Fruit fly (Drosophila melanogaster) whole organism, prepupa: ENCODE data around the gene CG17292.

Experiments used
- Blimp-1 ChIP-seq: fragments of 200-800 bp; sonication (Bioruptor generic); optimal IDR thresholded peaks from 3 replicates; lab custom pipeline; 2017; ENCODE audit warnings: missing biosample characterization, missing genetic modification characterization, mild to moderate bottlenecking, moderate library complexity, missing genetic modification reagents
- CG10631 ChIP-seq: fragments of 200-800 bp; sonication (Bioruptor generic); optimal IDR thresholded peaks from 2 replicates; lab custom pipeline; 2016; ENCODE audit warnings: missing biosample characterization, missing genetic modification characterization
- CG10669 ChIP-seq: fragments of 200-800 bp; sonication (Bioruptor generic); optimal IDR thresholded peaks from 3 replicates; lab custom pipeline; 2018; ENCODE audit warnings: missing biosample characterization, mild to moderate bottlenecking, missing genetic modification characterization, moderate library complexity
- CG11294 ChIP-seq: fragments of 200-800 bp; sonication (Bioruptor generic); IDR thresholded peaks from 2 replicates; pipeline ENCODE4 v1.3.6; 2022; ENCODE audit warnings: missing biosample characterization, missing genetic modification characterization
- CG1621 ChIP-seq: fragments of 200-800 bp; sonication (Bioruptor generic); optimal IDR thresholded peaks from 3 replicates; lab custom pipeline; 2018; ENCODE audit warnings: missing biosample characterization, mild to moderate bottlenecking, missing genetic modification characterization
- CG16779 ChIP-seq: fragments of 200-800 bp; sonication (Bioruptor generic); optimal IDR thresholded peaks from 3 replicates; lab custom pipeline; 2017; ENCODE audit warnings: missing biosample characterization, mild to moderate bottlenecking, missing genetic modification characterization
- CG3032 ChIP-seq: fragments of 200-800 bp; optimal IDR thresholded peaks from 2 replicates; lab custom pipeline; 2019; ENCODE audit warnings: missing biosample characterization, mild to moderate bottlenecking, missing genetic modification characterization, moderate library complexity
- CG31627 ChIP-seq: fragments of 200-800 bp; sonication (Bioruptor generic); optimal IDR thresholded peaks from 3 replicates; lab custom pipeline; 2016; ENCODE audit warnings: missing biosample characterization, missing genetic modification characterization
- CG34406 ChIP-seq: fragments of 200-800 bp; sonication (Bioruptor generic); optimal IDR thresholded peaks from 3 replicates; lab custom pipeline; 2016; ENCODE audit warnings: missing biosample characterization, missing genetic modification characterization
- CG3919 ChIP-seq: fragments of 200-800 bp; sonication (Bioruptor generic); optimal IDR thresholded peaks from 3 replicates; lab custom pipeline; 2016; ENCODE audit warnings: missing biosample characterization, missing genetic modification characterization
- CG4318 ChIP-seq: fragments of 200-800 bp; sonication (Bioruptor generic); optimal IDR thresholded peaks from 3 replicates; lab custom pipeline; 2017; ENCODE audit warnings: missing biosample characterization, mild to moderate bottlenecking, missing genetic modification characterization
- CG6163 ChIP-seq: fragments of 200-800 bp; sonication (Bioruptor generic); IDR thresholded peaks from 3 replicates; pipeline ENCODE4 v1.3.6; 2022; ENCODE audit warnings: missing biosample characterization, missing genetic modification characterization
- CG6276 ChIP-seq: fragments of 200-800 bp; sonication (Bioruptor generic); optimal IDR thresholded peaks from 2 replicates; lab custom pipeline; 2017; ENCODE audit warnings: missing biosample characterization, mild to moderate bottlenecking, missing genetic modification characterization
- CG6792 ChIP-seq: fragments of 200-800 bp; sonication (Bioruptor generic); optimal IDR thresholded peaks from 3 replicates; lab custom pipeline; 2016; ENCODE audit warnings: missing biosample characterization, missing genetic modification characterization
- CG6808 ChIP-seq: fragments of 200-800 bp; sonication (Bioruptor generic); optimal IDR thresholded peaks from 3 replicates; lab custom pipeline; 2017; ENCODE audit warnings: missing biosample characterization, missing genetic modification characterization, mild to moderate bottlenecking, moderate library complexity, missing genetic modification reagents
- CG7368 ChIP-seq: fragments of 200-800 bp; sonication (Bioruptor generic); optimal IDR thresholded peaks from 3 replicates; lab custom pipeline; 2016; ENCODE audit warnings: missing biosample characterization, missing genetic modification characterization
- CG8119 ChIP-seq: fragments of 200-800 bp; sonication (Bioruptor generic); IDR thresholded peaks from 3 replicates; pipeline ENCODE4 v1.3.6; 2022; ENCODE audit warnings: missing biosample characterization, missing genetic modification characterization
- CG8319 ChIP-seq: fragments of 200-800 bp; sonication (Bioruptor generic); optimal IDR thresholded peaks from 3 replicates; lab custom pipeline; 2016; ENCODE audit warnings: missing biosample characterization, missing genetic modification characterization
- CG8632 ChIP-seq: fragments of 200-800 bp; sonication (Bioruptor generic); optimal IDR thresholded peaks from 3 replicates; lab custom pipeline; 2016; ENCODE audit warnings: missing biosample characterization, missing genetic modification characterization
- CG9139 ChIP-seq: fragments of 200-800 bp; sonication (Bioruptor generic); optimal IDR thresholded peaks from 3 replicates; lab custom pipeline; 2017; ENCODE audit warnings: missing biosample characterization, mild to moderate bottlenecking, missing genetic modification characterization
- Eip75B ChIP-seq: fragments of 200-800 bp; sonication (Bioruptor generic); optimal IDR thresholded peaks from 3 replicates; lab custom pipeline; 2016; ENCODE audit warnings: missing biosample characterization, missing genetic modification characterization
- Eip93F ChIP-seq: fragments of 200-800 bp; sonication (Bioruptor generic); optimal IDR thresholded peaks from 2 replicates; lab custom pipeline; 2016; ENCODE audit warnings: missing biosample characterization, mild to moderate bottlenecking, missing genetic modification characterization
- Ets21C ChIP-seq: fragments of 200-800 bp; sonication (Bioruptor generic); optimal IDR thresholded peaks from 3 replicates; lab custom pipeline; 2016; ENCODE audit warnings: missing biosample characterization, missing genetic modification characterization
- Gug ChIP-seq: fragments of 200-800 bp; sonication (Bioruptor generic); IDR thresholded peaks from 2 replicates; pipeline ENCODE4 v1.3.6; 2022; ENCODE audit warnings: missing biosample characterization, missing genetic modification characterization
- Lpt ChIP-seq: fragments of 200-800 bp; sonication (Bioruptor generic); optimal IDR thresholded peaks from 3 replicates; lab custom pipeline; 2016; ENCODE audit warnings: missing biosample characterization, missing genetic modification characterization
- Met ChIP-seq: fragments of 200-800 bp; sonication (Bioruptor generic); optimal IDR thresholded peaks from 3 replicates; lab custom pipeline; 2016; ENCODE audit warnings: missing biosample characterization, missing genetic modification characterization
- OdsH ChIP-seq: fragments of 200-800 bp; sonication (Bioruptor generic); optimal IDR thresholded peaks from 3 replicates; lab custom pipeline; 2016; ENCODE audit warnings: missing biosample characterization, missing genetic modification characterization
- Smox ChIP-seq: fragments of 200-800 bp; sonication (Bioruptor generic); optimal IDR thresholded peaks from 3 replicates; lab custom pipeline; 2016; ENCODE audit warnings: missing biosample characterization, missing genetic modification characterization
- Sox102F ChIP-seq: fragments of 200-800 bp; sonication (Bioruptor generic); optimal IDR thresholded peaks from 2 replicates; lab custom pipeline; 2016; ENCODE audit warnings: missing biosample characterization, mild to moderate bottlenecking, missing genetic modification characterization
- Sox14 ChIP-seq: fragments of 200-800 bp; sonication (Bioruptor generic); optimal IDR thresholded peaks from 3 replicates; lab custom pipeline; 2016; ENCODE audit warnings: missing biosample characterization, missing genetic modification characterization
- achi ChIP-seq: fragments of 200-800 bp; sonication (Bioruptor generic); optimal IDR thresholded peaks from 3 replicates; lab custom pipeline; 2016; ENCODE audit warnings: missing biosample characterization, missing genetic modification characterization
- acj6 ChIP-seq: fragments of 200-800 bp; sonication (Bioruptor generic); optimal IDR thresholded peaks from 3 replicates; lab custom pipeline; 2016; ENCODE audit warnings: missing biosample characterization, missing genetic modification characterization
- cyc ChIP-seq: fragments of 200-800 bp; sonication (Bioruptor generic); optimal IDR thresholded peaks from 3 replicates; lab custom pipeline; 2016; ENCODE audit warnings: missing biosample characterization, missing genetic modification characterization
- dac ChIP-seq: fragments of 200-800 bp; sonication (Bioruptor generic); optimal IDR thresholded peaks from 2 replicates; lab custom pipeline; 2017; ENCODE audit warnings: missing biosample characterization, mild to moderate bottlenecking, missing genetic modification characterization
- eg ChIP-seq: fragments of 200-800 bp; sonication (Bioruptor generic); IDR thresholded peaks from 3 replicates; pipeline ENCODE4 v1.3.6; 2022; ENCODE audit warnings: missing biosample characterization, missing genetic modification characterization
- esn ChIP-seq: fragments of 200-800 bp; sonication (Bioruptor generic); optimal IDR thresholded peaks from 2 replicates; lab custom pipeline; 2016; ENCODE audit warnings: missing biosample characterization, mild to moderate bottlenecking, missing genetic modification characterization, moderate library complexity
- fd59A ChIP-seq: fragments of 200-800 bp; sonication (Bioruptor generic); optimal IDR thresholded peaks from 2 replicates; lab custom pipeline; 2017; ENCODE audit warnings: missing biosample characterization, mild to moderate bottlenecking, missing genetic modification characterization, missing genetic modification reagents
- fd85E ChIP-seq: fragments of 200-800 bp; sonication (Bioruptor generic); optimal IDR thresholded peaks from 3 replicates; lab custom pipeline; 2016; ENCODE audit warnings: missing biosample characterization, missing genetic modification characterization
- fkh ChIP-seq: fragments of 200-800 bp; sonication (Bioruptor generic); optimal IDR thresholded peaks from 3 replicates; lab custom pipeline; 2017; ENCODE audit warnings: missing biosample characterization, mild to moderate bottlenecking, missing genetic modification characterization, moderate library complexity
- net ChIP-seq: fragments of 200-800 bp; sonication (Bioruptor generic); optimal IDR thresholded peaks from 3 replicates; lab custom pipeline; 2016; ENCODE audit warnings: missing biosample characterization, missing genetic modification characterization
- pdm3 ChIP-seq: fragments of 200-800 bp; sonication (Bioruptor generic); optimal IDR thresholded peaks from 3 replicates; lab custom pipeline; 2016; ENCODE audit warnings: missing biosample characterization, missing genetic modification characterization
- spab ChIP-seq: fragments of 200-800 bp; sonication (Bioruptor generic); optimal IDR thresholded peaks from 2 replicates; lab custom pipeline; 2017; ENCODE audit warnings: missing biosample characterization, mild to moderate bottlenecking, missing genetic modification characterization, missing genetic modification reagents
- ss ChIP-seq, 2 experiments: fragments of 200-800 bp; sonication (Bioruptor generic); optimal IDR thresholded peaks; 2 replicates in 1 of 2; 3 replicates in 1 of 2; lab custom pipeline; 2017 to 2018; ENCODE audit warnings: mild to moderate bottlenecking in 2 of 2, missing biosample characterization in 2 of 2, missing genetic modification characterization in 2 of 2, moderate library complexity in 1 of 2
- svp ChIP-seq: fragments of 200-800 bp; sonication (Bioruptor generic); peaks from one replicate; lab custom pipeline; 2016; ENCODE audit warnings: missing biosample characterization, missing genetic modification characterization
- topi ChIP-seq: fragments of 200-800 bp; sonication (Bioruptor generic); optimal IDR thresholded peaks from 3 replicates; lab custom pipeline; 2016; ENCODE audit warnings: missing biosample characterization, missing genetic modification characterization
- vri ChIP-seq: fragments of 200-800 bp; sonication (Bioruptor generic); optimal IDR thresholded peaks from 3 replicates; lab custom pipeline; 2016; ENCODE audit warnings: missing biosample characterization, mild to moderate bottlenecking, missing genetic modification characterization

Gene CG17292

DNA sequence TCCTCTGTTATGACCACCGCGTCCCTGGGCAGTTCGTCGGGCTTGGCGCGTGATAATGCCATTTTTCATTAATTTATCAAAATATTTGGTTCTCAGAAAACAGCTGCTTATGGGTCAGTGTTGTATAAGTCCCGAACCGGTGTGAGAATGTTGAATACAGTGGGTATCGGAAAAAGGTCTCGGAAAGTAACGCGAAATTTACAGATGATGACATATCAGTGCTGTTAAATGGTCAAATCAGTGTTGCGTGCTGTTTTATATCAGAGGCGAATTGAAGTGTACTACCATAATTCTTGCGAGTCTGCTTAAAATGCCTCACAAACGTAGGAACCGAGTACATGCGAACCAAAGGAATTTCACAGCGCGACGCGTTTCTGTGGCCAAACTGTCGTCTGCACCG lies 12.4 kb downstream of the CG17292 start, which contains the start of the genes CG13392 and Rcd4 (continued):
- peak; percentile 69; the same call in 2 of the 3 replicates for TF ChIP-seq CG6163 (GFP tag; lab: Robert Waterston, UW)
- TF ChIP-seq ss (GFP tag; optimal IDR thresholded peaks at IDR 0.05; lab: Kevin White, UChicago): peak in 1 of 2 experiments; percentile 26
- TF ChIP-seq Smox (GFP tag; lab: Kevin White, UChicago): peak; percentile 49
- peak; percentile 3 for TF ChIP-seq Lpt (GFP tag; lab: Kevin White, UChicago)
- TF ChIP-seq CG7368 (GFP tag; lab: Kevin White, UChicago): peak; percentile 59
- TF ChIP-seq pdm3 (GFP tag; lab: Kevin White, UChicago): peak; percentile 57
- no peak for TF ChIP-seq spab (GFP tag; lab: Kevin White, UChicago)
- TF ChIP-seq eg (GFP tag; lab: Robert Waterston, UW): peak; percentile 64
- peak; percentile 58 for TF ChIP-seq CG6792
- TF ChIP-seq Sox102F: peak; percentile 65
- TF ChIP-seq acj6 (GFP tag; lab: Kevin White, UChicago): peak; percentile 60
- TF ChIP-seq Gug (GFP tag; lab: Robert Waterston, UW): no peak
- peak; percentile 47 for TF ChIP-seq CG3032 (tag; lab: Kevin White, UChicago)
- TF ChIP-seq CG10631 (GFP tag; lab: Kevin White, UChicago): peak; percentile 62
- TF ChIP-seq net (GFP tag; lab: Kevin White, UChicago): peak; percentile 52
- TF ChIP-seq Eip93F (GFP tag; lab: Kevin White, UChicago): no peak
- TF ChIP-seq svp (GFP tag; lab: Kevin White, UChicago): peak; percentile 47
- peak; percentile 79 for TF ChIP-seq CG3919 (GFP tag; lab: Kevin White, UChicago)
- TF ChIP-seq CG10669 (GFP tag; lab: Kevin White, UChicago): peak; percentile 35
- peak; percentile 42 for TF ChIP-seq Ets21C (GFP tag; lab: Kevin White, UChicago)
- peak; percentile 50 for TF ChIP-seq Eip75B
- TF ChIP-seq CG11294 (GFP tag; lab: Robert Waterston, UW): peak; percentile 38; the same call in 1 of the 2 replicates
- peak; percentile 46 for TF ChIP-seq CG6808
- TF ChIP-seq fkh (GFP tag; lab: Kevin White, UChicago): no peak
- TF ChIP-seq fd59A: no peak
- no peak for TF ChIP-seq CG8319 (GFP tag; lab: Kevin White, UChicago)
- peak; percentile 70 for TF ChIP-seq CG1621 (tag; lab: Kevin White, UChicago)
- peak; percentile 77 for TF ChIP-seq esn
- peak; percentile 76 for TF ChIP-seq topi (GFP tag; lab: Kevin White, UChicago)
- TF ChIP-seq CG31627: peak; percentile 80
- TF ChIP-seq vri (GFP tag; lab: Kevin White, UChicago): peak; percentile 92

dm6 chr2L:8384108-8384601 lies 13.9 kb downstream of the CG17292 start, which contains the start of the genes Dad1 and CG13384:
Gene Dad1 (minus strand): TSS chr2L:8384137.
Gene CG13384 (plus strand): TSS chr2L:8384455.
- TF ChIP-seq CG6276 (GFP tag; lab: Kevin White, UChicago) (peak; percentile 83), CG6808 (peak; percentile 88), CG4318 (GFP tag; lab: Kevin White, UChicago) (peak; percentile 86), CG34406 (GFP tag; lab: Kevin White, UChicago) (peak; percentile 93), Gug (GFP tag; lab: Robert Waterston, UW) (peak; percentile 92), cyc (GFP tag; lab: Kevin White, UChicago) (peak; percentile 89), Sox102F (peak; percentile 86), CG6792 (peak; percentile 88), Met (GFP tag; lab: Kevin White, UChicago) (peak; percentile 91), net (GFP tag; lab: Kevin White, UChicago) (peak; percentile 87), dac (peak; percentile 57), esn (peak; percentile 96), Sox14 (GFP tag; lab: Kevin White, UChicago) (peak; percentile 91), svp (GFP tag; lab: Kevin White, UChicago) (peak; percentile 96), achi (GFP tag; lab: Kevin White, UChicago) (peak; percentile 93), CG1621 (tag; lab: Kevin White, UChicago) (peak; percentile 91), Ets21C (GFP tag; lab: Kevin White, UChicago) (peak; percentile 79), CG8119 (peak; percentile 94), OdsH (GFP tag; lab: Kevin White, UChicago) (peak; percentile 95), CG8632 (GFP tag; lab: Kevin White, UChicago) (peak; percentile 93), topi (GFP tag; lab: Kevin White, UChicago) (peak; percentile 89), Blimp-1 (peak; percentile 85), CG3032 (tag; lab: Kevin White, UChicago) (peak; percentile 95), fd85E (peak; percentile 45), CG9139 (GFP tag; lab: Kevin White, UChicago) (peak; percentile 78), CG3919 (GFP tag; lab: Kevin White, UChicago) (peak; percentile 89), spab (GFP tag; lab: Kevin White, UChicago) (peak; percentile 80), fd59A (peak; percentile 78), CG8319 (GFP tag; lab: Kevin White, UChicago) (peak; percentile 84), CG7368 (GFP tag; lab: Kevin White, UChicago) (peak; percentile 81), pdm3 (GFP tag; lab: Kevin White, UChicago) (peak; percentile 90), CG16779 (tag; lab: Kevin White, UChicago) (peak; percentile 61), Lpt (GFP tag; lab: Kevin White, UChicago) (peak; percentile 86), CG10669 (GFP tag; lab: Kevin White, UChicago) (peak; percentile 91), fkh (GFP tag; lab: Kevin White, UChicago) (peak; percentile 68)
